Worm (Caenorhabditis elegans): ENCODE measurements around the gene Y69A2AR.12.

Y69A2AR.12 gene

DNA sequence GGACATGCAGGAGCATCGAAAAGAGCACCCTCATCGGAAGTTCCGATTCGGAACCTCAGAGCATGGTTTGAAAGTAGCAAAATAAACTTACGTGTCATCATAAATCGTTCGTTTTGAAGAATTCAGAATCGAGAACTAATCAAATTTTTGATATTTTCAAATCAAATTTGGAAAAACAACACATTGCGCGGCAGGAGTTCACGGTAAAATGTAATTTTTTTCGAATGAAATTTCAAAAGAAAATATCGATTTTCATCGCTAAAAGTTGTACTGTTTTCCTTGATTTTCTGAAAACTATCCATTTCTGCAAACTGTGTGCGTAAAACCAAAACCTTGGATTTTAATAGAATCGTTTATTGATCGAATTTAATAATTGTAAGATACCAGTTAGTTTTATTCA, 4.4 kb upstream of the Y69A2AR.12 start, which contains the start of gene Y69A2AR.24:
TSS of gene Y69A2AR.24 (minus strand) at position 101 of the 400 bp plus-strand sequence.
- no peak for TF ChIP-seq nhr-84 (tag; optimal IDR thresholded peaks at IDR 0.05)
- no peak for TF ChIP-seq nhr-28 (tag; optimal IDR thresholded peaks at IDR 0.05)
- TF ChIP-seq nhr-11 (tag; optimal IDR thresholded peaks at IDR 0.05) = no peak

- TF ChIP-seq unc-30 (tag; optimal IDR thresholded peaks at IDR 0.05) (no peak), ceh-82 (tag; optimal IDR thresholded peaks at IDR 0.05) (no peak)
These were observed 3.7 kb downstream of the Y69A2AR.12 start, which contains the start of gene Y69A2AR.51 for ce11 chrIV:2572107-2572506. Gene Y69A2AR.51, plus strand, starts transcription at chrIV:2572407.

DNA sequence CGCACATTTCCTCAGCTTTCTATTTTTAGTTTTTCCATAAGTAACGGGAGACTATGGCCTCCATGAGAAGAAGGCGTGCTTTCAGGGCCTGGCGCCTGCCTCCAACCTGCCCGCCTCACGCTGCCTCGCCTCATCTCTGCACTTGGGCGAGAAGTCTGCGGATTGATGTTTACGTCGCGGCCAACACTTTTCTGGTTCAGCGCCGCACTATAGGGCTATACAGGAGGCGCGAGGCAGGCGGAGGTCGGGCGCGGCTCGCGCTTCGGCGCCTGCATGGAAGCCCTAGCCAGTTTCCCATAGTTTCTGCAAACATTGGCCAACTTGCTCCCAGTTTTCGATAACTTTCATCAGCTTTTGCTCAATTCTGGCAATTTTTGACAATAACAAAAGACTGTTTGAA, 4.7 kb downstream of the Y69A2AR.12 start:
- TF ChIP-seq alr-1 (tag; optimal IDR thresholded peaks at IDR 0.05; ENCODE audit: borderline replicate concordance) (no peak), skn-1 (tag; optimal IDR thresholded peaks at IDR 0.05) (no peak), vab-15 (tag; optimal IDR thresholded peaks at IDR 0.05) (no peak), lir-3 (tag; optimal IDR thresholded peaks at IDR 0.05; ENCODE audit: poor library complexity) (no peak), nhr-11 (tag; optimal IDR thresholded peaks at IDR 0.05) (no peak), ceh-63 (GFP tag; optimal IDR thresholded peaks at IDR 0.05) (no peak), unc-86 (tag; optimal IDR thresholded peaks at IDR 0.05) (no peak), aha-1 (tag; optimal IDR thresholded peaks at IDR 0.05) (no peak), tbx-2 (tag; optimal IDR thresholded peaks at IDR 0.05) (no peak), grh-1 (GFP tag; IDR thresholded peaks at IDR 0.05) (no peak), C34B4.2 (tag; optimal IDR thresholded peaks at IDR 0.05) (no peak), nhr-19 (GFP tag; conservative IDR thresholded peaks at IDR 0.05) (no peak)

- TF ChIP-seq tlp-1 (tag; optimal IDR thresholded peaks at IDR 0.05) (no peak), lin-35 (GFP tag; optimal IDR thresholded peaks at IDR 0.05) (no peak), lsy-2 (tag; optimal IDR thresholded peaks at IDR 0.05) (no peak), zag-1 (tag; optimal IDR thresholded peaks at IDR 0.05) (no peak), nhr-19 (GFP tag; conservative IDR thresholded peaks at IDR 0.05) (no peak), swsn-7 (tag; optimal IDR thresholded peaks at IDR 0.05) (no peak), pqm-1 (tag; optimal IDR thresholded peaks at IDR 0.05) (no peak), sptf-1 (tag; optimal IDR thresholded peaks at IDR 0.05) (no peak), tbx-2 (tag; optimal IDR thresholded peaks at IDR 0.05) (no peak), nhr-90 (tag; optimal IDR thresholded peaks at IDR 0.05; ENCODE audit: poor library complexity) (no peak), ceh-88 (GFP tag; IDR thresholded peaks at IDR 0.05) (no peak)
These were observed 13.1 kb downstream of the Y69A2AR.12 start, which contains the start of gene nhr-242 for ce11 chrIV:2581483-2581882. Gene nhr-242, minus strand, starts transcription at chrIV:2581583.

DNA sequence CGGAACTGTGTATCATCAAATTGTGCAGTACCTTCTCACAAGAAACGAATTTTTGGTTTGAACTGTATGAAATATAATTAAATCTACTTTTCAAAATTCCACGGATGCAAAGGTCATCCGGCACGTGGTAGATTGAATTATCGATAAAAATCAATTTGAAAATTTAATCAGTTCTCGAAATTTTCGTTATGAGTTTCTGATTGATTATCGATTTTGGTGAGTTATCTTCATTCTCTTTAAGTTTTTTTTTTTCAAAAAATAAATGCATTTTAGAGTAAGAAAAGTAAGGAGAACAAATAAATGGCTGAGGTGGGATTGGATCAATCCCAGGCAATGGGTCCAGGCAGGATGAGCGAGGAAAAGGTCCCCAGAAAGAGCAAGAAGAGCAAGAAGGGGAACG, 29.0 kb downstream of the Y69A2AR.12 start, which contains the start of gene Y69A2AR.47:
TSS of gene Y69A2AR.47 (plus strand) at position 301 of the 400 bp plus-strand sequence.
- TF ChIP-seq nhr-11 (tag; optimal IDR thresholded peaks at IDR 0.05) (no peak), elt-3 (tag; optimal IDR thresholded peaks at IDR 0.05) (no peak), irx-1 (tag; optimal IDR thresholded peaks at IDR 0.05) (no peak), ceh-90 (tag; optimal IDR thresholded peaks at IDR 0.05) (no peak), C34B4.2 (tag; optimal IDR thresholded peaks at IDR 0.05) (no peak), nhr-28 (tag; optimal IDR thresholded peaks at IDR 0.05) (no peak), ztf-11 (tag; optimal IDR thresholded peaks at IDR 0.05) (no peak), nhr-84 (tag; optimal IDR thresholded peaks at IDR 0.05) (no peak), tlp-1 (tag; optimal IDR thresholded peaks at IDR 0.05) (no peak)

DNA sequence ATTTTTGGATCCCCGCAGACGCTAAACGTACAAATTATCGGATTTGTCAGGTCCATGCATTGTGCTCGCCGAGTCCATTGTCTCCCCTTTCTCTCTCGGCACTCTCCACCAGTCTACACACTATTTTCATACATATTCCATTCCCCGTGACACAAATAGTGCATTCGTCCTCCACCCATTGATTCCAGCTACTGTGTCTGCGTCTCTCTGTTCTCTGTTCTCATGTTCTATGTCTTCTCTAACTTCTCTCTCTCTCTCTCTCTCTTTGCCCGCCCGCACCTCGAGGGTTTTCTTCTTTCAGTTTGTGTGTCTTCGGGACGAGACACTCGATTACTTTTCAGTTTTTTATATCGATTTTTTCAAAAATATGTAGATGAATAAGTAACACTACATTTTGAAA, 31.2 kb downstream of the Y69A2AR.12 start:
- peak; percentile 89 for TF ChIP-seq lin-13 (GFP tag; optimal IDR thresholded peaks at IDR 0.05)
- TF ChIP-seq skn-1 (tag; optimal IDR thresholded peaks at IDR 0.05) = peak; percentile 81
- peak; percentile 84 to 89 for TF ChIP-seq lsy-2 (tag; optimal IDR thresholded peaks at IDR 0.05)
- no peak for TF ChIP-seq ces-1 (GFP tag; optimal IDR thresholded peaks at IDR 0.05)
- TF ChIP-seq nhr-19 (GFP tag; conservative IDR thresholded peaks at IDR 0.05) = peak; percentile 90
- no peak for TF ChIP-seq zip-4 (GFP tag; optimal IDR thresholded peaks at IDR 0.05)
- TF ChIP-seq mdl-1 (tag; optimal IDR thresholded peaks at IDR 0.05) = peak in 1 of 2 experiments; percentile 93
- peak in 2 of 6 experiments; percentile 13 to 24 for TF ChIP-seq elt-3 (tag; optimal IDR thresholded peaks at IDR 0.05)
- TF ChIP-seq nhr-85 (tag) = peak; percentile 84
- TF ChIP-seq sptf-1 (tag; optimal IDR thresholded peaks at IDR 0.05) = no peak
- TF ChIP-seq snpc-4 (tag; optimal IDR thresholded peaks at IDR 0.05) = peak; percentile 23
- no peak for TF ChIP-seq ceh-90 (tag; optimal IDR thresholded peaks at IDR 0.05)
- TF ChIP-seq hlh-4 (tag; optimal IDR thresholded peaks at IDR 0.05) = no peak
- TF ChIP-seq rnt-1 (tag; optimal IDR thresholded peaks at IDR 0.05) = peak; percentile 90
- peak; percentile 31 for TF ChIP-seq sup-37 (GFP tag; optimal IDR thresholded peaks at IDR 0.05)
- TF ChIP-seq pqm-1 (tag; optimal IDR thresholded peaks at IDR 0.05) = no peak
- TF ChIP-seq xbp-1 (tag; optimal IDR thresholded peaks at IDR 0.05) = peak; percentile 74
- peak; percentile 77 to 87 for TF ChIP-seq lin-35 (GFP tag; optimal IDR thresholded peaks at IDR 0.05)
- peak; percentile 93 for TF ChIP-seq unc-86 (tag; optimal IDR thresholded peaks at IDR 0.05)
- TF ChIP-seq mab-9 (GFP tag; IDR thresholded peaks at IDR 0.05) = no peak
- TF ChIP-seq C04F5.9 (tag; optimal IDR thresholded peaks at IDR 0.05) = peak; percentile 49
- peak; percentile 91 for TF ChIP-seq nhr-11 (tag; optimal IDR thresholded peaks at IDR 0.05)
- peak; percentile 54 for TF ChIP-seq lir-3 (tag; optimal IDR thresholded peaks at IDR 0.05; ENCODE audit: poor library complexity)

Measured in whole organism, L1 larva.